Fruit fly (Drosophila melanogaster): Measurements from ENCODE around the gene crn.

DNA sequence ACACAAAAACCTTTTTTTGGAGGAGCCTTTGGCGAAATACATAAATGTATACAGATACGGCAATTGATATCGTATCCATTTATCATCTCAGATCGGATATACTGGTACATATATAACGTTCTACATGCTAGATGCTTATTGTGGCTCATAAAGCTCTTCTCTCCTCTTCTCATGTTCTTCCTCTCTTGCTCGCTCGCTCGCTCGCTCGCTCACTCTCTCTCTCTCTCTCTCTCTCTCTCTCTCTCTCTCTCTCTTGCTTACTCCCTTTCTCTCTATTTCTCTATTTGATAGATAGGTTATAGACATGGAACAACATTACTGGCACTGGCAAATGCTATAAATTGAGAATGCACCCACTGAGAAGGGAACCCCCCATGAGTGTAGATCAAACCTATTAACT, 5.3 kb upstream of the crn start:
- TF ChIP-seq Hr96 (GFP tag; optimal IDR thresholded peaks at IDR 0.05), result no peak
- no peak for TF ChIP-seq CG7045 (GFP tag; optimal IDR thresholded peaks at IDR 0.05)
- no peak for TF ChIP-seq toe (GFP tag; optimal IDR thresholded peaks at IDR 0.05)
- no peak for TF ChIP-seq ovo (GFP tag; optimal IDR thresholded peaks at IDR 0.05)
- no peak for TF ChIP-seq kay (GFP tag; ENCODE audit: borderline replicate concordance)
- no peak for TF ChIP-seq CG5204 (GFP tag; optimal IDR thresholded peaks at IDR 0.05)
- no peak for TF ChIP-seq Crg-1 (GFP tag; optimal IDR thresholded peaks at IDR 0.05)

All from whole organism, adult.